Worm (Caenorhabditis elegans): ENCODE data around the gene W03A5.2.
A peak's percentile ranks its signal among the peaks of the same experiment; 100 is the strongest.

Gene W03A5.2

ce11 chrIII:5449762-5450308 lies 44.0 kb downstream of the W03A5.2 start, which contains the start of gene F48E8.8:
Gene F48E8.8 (minus strand): TSS chrIII:5449812.
- no peak for TF ChIP-seq attf-6 (GFP tag; IDR thresholded peaks at IDR 0.05)
- TF ChIP-seq F52B5.7 (tag; optimal IDR thresholded peaks at IDR 0.05) = no peak
- TF ChIP-seq ZK185.1 (tag; optimal IDR thresholded peaks at IDR 0.05; ENCODE audit: poor library complexity, severe bottlenecking) = peak; percentile 15
- TF ChIP-seq madf-6 (GFP tag; IDR thresholded peaks at IDR 0.05) = no peak
- no peak for TF ChIP-seq T07F8.4 (tag; optimal IDR thresholded peaks at IDR 0.05)
- peak; percentile 21 for TF ChIP-seq tbp1 (GFP tag; optimal IDR thresholded peaks at IDR 0.05)
- TF ChIP-seq B0261.1 (tag; optimal IDR thresholded peaks at IDR 0.05) = no peak
- TF ChIP-seq tlf-1 (GFP tag; optimal IDR thresholded peaks at IDR 0.05) = no peak
- TF ChIP-seq nhr-90 (tag; optimal IDR thresholded peaks at IDR 0.05) = no peak
- TF ChIP-seq aptf-2 (GFP tag; conservative IDR thresholded peaks at IDR 0.05) = no peak
- no peak for TF ChIP-seq B0336.3 (GFP tag; IDR thresholded peaks at IDR 0.05)
- no peak for TF ChIP-seq die-1 (tag; optimal IDR thresholded peaks at IDR 0.05)
- TF ChIP-seq attf-5 (GFP tag; optimal IDR thresholded peaks at IDR 0.05) = peak; percentile 90
- peak; percentile 21 for TF ChIP-seq lin-40 (tag; optimal IDR thresholded peaks at IDR 0.05)
- no peak for TF ChIP-seq akir-1 (GFP tag; optimal IDR thresholded peaks at IDR 0.05)
- TF ChIP-seq hlh-26 (GFP tag; conservative IDR thresholded peaks at IDR 0.05) = no peak
- no peak for TF ChIP-seq D2030.7 (GFP tag; IDR thresholded peaks at IDR 0.05)
- 0 out of 2 replicates have a peak, but pooled peaks have one; percentile 25 for TF ChIP-seq egl-44 (GFP tag; IDR thresholded peaks at IDR 0.05)
- no peak for TF ChIP-seq ekl-4 (GFP tag; IDR thresholded peaks at IDR 0.05)
- peak; percentile 24; the same call in 1 of the 2 replicates for TF ChIP-seq dox-1 (GFP tag; IDR thresholded peaks at IDR 0.05)
- peak; percentile 31 for TF ChIP-seq nhr-80 (tag; optimal IDR thresholded peaks at IDR 0.05)
- TF ChIP-seq hmg-1.2 (GFP tag; IDR thresholded peaks at IDR 0.05) = peak; percentile 76; the same call in 1 of the 2 replicates
- peak; percentile 77 for TF ChIP-seq zfh-2 (GFP tag; conservative IDR thresholded peaks at IDR 0.05)
- TF ChIP-seq ama-1 (optimal IDR thresholded peaks at IDR 0.05) = no peak
- TF ChIP-seq ama-1 (GFP tag; optimal IDR thresholded peaks at IDR 0.05) = no peak
- no peak for TF ChIP-seq attf-3 (GFP tag; conservative IDR thresholded peaks at IDR 0.05)
- peak; percentile 45; the same call in 1 of the 2 replicates for TF ChIP-seq pbrm-1 (GFP tag; IDR thresholded peaks at IDR 0.05)
- TF ChIP-seq sdz-38 (tag; optimal IDR thresholded peaks at IDR 0.05) = no peak
- no peak for TF ChIP-seq ztf-3 (GFP tag; optimal IDR thresholded peaks at IDR 0.05)
- peak in 1 of 3 experiments; percentile 43 for TF ChIP-seq lin-35 (GFP tag; optimal IDR thresholded peaks at IDR 0.05)
- no peak for TF ChIP-seq nfya-2 (GFP tag; IDR thresholded peaks at IDR 0.05)
- TF ChIP-seq lin-54 (GFP tag; optimal IDR thresholded peaks at IDR 0.05) = peak; percentile 51
- TF ChIP-seq efl-1 (GFP tag; optimal IDR thresholded peaks at IDR 0.05) = no peak
- TF ChIP-seq hsf-1 (GFP tag; IDR thresholded peaks at IDR 0.05) = no peak
- peak; percentile 80 for TF ChIP-seq mcd-1 (GFP tag; IDR thresholded peaks at IDR 0.05)
- TF ChIP-seq nfyb-1 (GFP tag; IDR thresholded peaks at IDR 0.05) = no peak
- peak; percentile 22 for TF ChIP-seq ztf-18 (tag; optimal IDR thresholded peaks at IDR 0.05)
- no peak for TF ChIP-seq ceh-58 (GFP tag; IDR thresholded peaks at IDR 0.05)
- 0 out of 2 replicates have a peak, but pooled peaks have one; percentile 13 for TF ChIP-seq cebp-1 (GFP tag; IDR thresholded peaks at IDR 0.05)
- TF ChIP-seq cebp-1 (tag; optimal IDR thresholded peaks at IDR 0.05) = peak; percentile 81
- TF ChIP-seq B0019.2 (GFP tag; conservative IDR thresholded peaks at IDR 0.05) = no peak
- TF ChIP-seq ceh-27 (GFP tag; optimal IDR thresholded peaks at IDR 0.05) = peak; percentile 22
- TF ChIP-seq madf-10 (tag; optimal IDR thresholded peaks at IDR 0.05) = peak; percentile 13
- no peak for TF ChIP-seq F37B4.10 (GFP tag; IDR thresholded peaks at IDR 0.05)
- TF ChIP-seq snpc-4 (GFP tag; optimal IDR thresholded peaks at IDR 0.05) = no peak
- no peak for TF ChIP-seq snpc-4 (tag; optimal IDR thresholded peaks at IDR 0.05)
